Fruit fly (Drosophila melanogaster): ENCODE results near the gene Tango1.

- no peak for TF ChIP-seq CG8478 (optimal IDR thresholded peaks at IDR 0.05)
- TF ChIP-seq CTCF (optimal IDR thresholded peaks at IDR 0.05), result no peak
Measured at dm6 chr2L:6657969-6658748, 9.0 kb downstream of the Tango1 start, which contains the start of the genes CG31636 and Ube4A.

Measured in S2 (cell line).